Fruit fly (Drosophila melanogaster): Measurements from ENCODE around the gene CG14323.

DNA sequence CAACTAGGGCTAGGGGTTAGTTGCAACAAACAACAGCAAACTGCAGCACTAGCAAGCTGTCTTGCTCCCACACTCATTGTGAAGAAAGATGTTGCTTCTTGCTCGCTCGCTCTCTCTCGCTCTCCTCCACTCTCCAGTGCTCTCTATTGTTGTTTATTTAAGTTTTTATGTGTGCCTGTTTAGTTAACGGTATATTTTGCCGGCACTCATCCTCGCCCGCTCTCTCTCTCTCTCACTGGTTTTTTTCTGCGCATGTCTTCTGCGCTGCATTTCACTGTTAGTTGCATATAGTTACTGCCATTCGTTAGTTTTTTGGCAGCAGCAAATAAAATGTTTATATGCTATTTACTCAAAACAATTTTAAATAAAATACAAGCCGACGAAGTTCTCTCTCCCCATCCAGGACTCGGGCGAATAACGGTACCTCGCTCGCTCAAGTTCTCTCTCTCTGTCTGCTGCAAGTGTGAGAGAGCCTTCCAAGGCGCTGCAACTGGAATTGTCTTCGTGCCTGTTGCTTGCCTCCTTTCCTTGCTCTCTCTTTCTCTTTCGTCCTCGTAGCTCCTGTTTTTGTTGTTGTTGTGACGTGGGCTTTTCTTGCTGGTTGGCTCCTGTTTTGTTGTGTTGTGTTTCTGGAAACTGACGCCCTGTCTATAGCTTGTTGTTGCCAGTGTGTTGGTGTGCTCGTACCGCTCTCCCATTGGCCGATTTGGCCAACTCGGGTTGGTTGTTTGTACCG is 44.3 kb upstream of the CG14323 start:
- TF ChIP-seq tna (GFP tag; IDR thresholded peaks at IDR 0.05; ENCODE audit: partially characterized antibody) (no peak), h (optimal IDR thresholded peaks at IDR 0.05) (no peak)

Data from whole organism, embryonic.